Worm (Caenorhabditis elegans): ENCODE results near the gene cutl-26.
A peak's percentile ranks its signal among the peaks of the same experiment; 100 is the strongest.

The cutl-26 gene

DNA sequence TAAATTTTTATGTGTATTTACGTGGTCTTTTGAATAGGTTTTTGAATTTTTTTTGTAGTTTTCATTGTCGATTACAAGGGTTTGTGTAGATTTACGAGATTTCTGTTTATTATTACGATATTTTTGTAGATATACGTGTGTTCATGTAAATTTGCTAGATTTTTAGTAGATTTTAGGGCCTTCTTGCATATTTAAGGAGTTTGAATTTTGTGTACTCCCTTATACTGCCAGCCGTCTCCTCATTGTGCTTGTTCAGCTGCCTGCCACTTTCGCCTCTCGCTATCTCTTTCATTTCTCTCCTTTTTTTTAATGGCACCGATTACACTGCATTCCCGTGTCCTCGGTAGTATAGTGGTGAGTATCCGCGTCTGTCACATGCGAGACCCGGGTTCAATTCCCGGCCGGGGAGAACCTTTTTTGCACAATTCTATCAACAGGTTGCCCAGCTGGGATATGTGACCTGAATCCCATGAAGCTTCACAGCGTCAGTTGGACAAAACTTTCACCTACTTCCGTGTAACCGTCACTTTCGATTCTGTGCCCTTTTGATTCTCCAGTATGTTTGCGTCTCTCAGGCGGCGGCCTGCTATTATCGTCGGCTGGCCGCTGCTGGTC is 24.7 kb downstream of the cutl-26 start (continued):
- TF ChIP-seq rnt-1 (tag; optimal IDR thresholded peaks at IDR 0.05) (peak; percentile 69), nhr-19 (GFP tag; conservative IDR thresholded peaks at IDR 0.05) (peak; percentile 60), nhr-12 (tag; optimal IDR thresholded peaks at IDR 0.05) (no peak), ceh-82 (tag; optimal IDR thresholded peaks at IDR 0.05) (peak; percentile 17 to 57 (median 54)), efl-1 (optimal IDR thresholded peaks at IDR 0.05) (peak in 1 of 2 experiments; percentile 42), efl-1 (GFP tag; optimal IDR thresholded peaks at IDR 0.05 in 1 of 2) (peak; percentile 49 to 96), pax-3 (tag; optimal IDR thresholded peaks at IDR 0.05) (peak; percentile 40), Y116A8C.19 (tag; optimal IDR thresholded peaks at IDR 0.05; ENCODE audit: borderline replicate concordance) (no peak), nhr-77 (tag; optimal IDR thresholded peaks at IDR 0.05) (peak; percentile 35), pag-3 (tag; optimal IDR thresholded peaks at IDR 0.05; ENCODE audit: borderline replicate concordance, insufficient read depth) (no peak), fkh-10 (GFP tag; optimal IDR thresholded peaks at IDR 0.05) (no peak), pqm-1 (tag; optimal IDR thresholded peaks at IDR 0.05) (no peak), dsc-1 (tag; optimal IDR thresholded peaks at IDR 0.05) (peak; percentile 74), ceh-90 (tag; optimal IDR thresholded peaks at IDR 0.05) (no peak), lir-3 (tag; optimal IDR thresholded peaks at IDR 0.05; ENCODE audit: poor library complexity) (peak; percentile 16), nhr-90 (tag; optimal IDR thresholded peaks at IDR 0.05; ENCODE audit: poor library complexity) (peak; percentile 74), grh-1 (GFP tag; IDR thresholded peaks at IDR 0.05) (0 out of 2 replicates have a peak, but pooled peaks have one; percentile 31), dpl-1 (GFP tag; optimal IDR thresholded peaks at IDR 0.05) (peak in 2 of 3 experiments; percentile 34 to 63), ceh-63 (GFP tag; optimal IDR thresholded peaks at IDR 0.05) (no peak), elt-3 (tag; optimal IDR thresholded peaks at IDR 0.05) (peak in 1 of 6 experiments; percentile 55), hlh-4 (tag; optimal IDR thresholded peaks at IDR 0.05) (no peak), C34B4.2 (tag; optimal IDR thresholded peaks at IDR 0.05) (no peak), unc-30 (tag; optimal IDR thresholded peaks at IDR 0.05) (no peak), nhr-76 (tag; optimal IDR thresholded peaks at IDR 0.05) (no peak), fos-1 (tag; optimal IDR thresholded peaks at IDR 0.05) (peak; percentile 28), nhr-11 (tag; optimal IDR thresholded peaks at IDR 0.05) (no peak), unc-98 (GFP tag; IDR thresholded peaks at IDR 0.05) (no peak), unc-130 (tag; optimal IDR thresholded peaks at IDR 0.05) (no peak), blmp-1 (tag; optimal IDR thresholded peaks at IDR 0.05) (peak; percentile 98), nhr-20 (tag; optimal IDR thresholded peaks at IDR 0.05) (no peak)

DNA sequence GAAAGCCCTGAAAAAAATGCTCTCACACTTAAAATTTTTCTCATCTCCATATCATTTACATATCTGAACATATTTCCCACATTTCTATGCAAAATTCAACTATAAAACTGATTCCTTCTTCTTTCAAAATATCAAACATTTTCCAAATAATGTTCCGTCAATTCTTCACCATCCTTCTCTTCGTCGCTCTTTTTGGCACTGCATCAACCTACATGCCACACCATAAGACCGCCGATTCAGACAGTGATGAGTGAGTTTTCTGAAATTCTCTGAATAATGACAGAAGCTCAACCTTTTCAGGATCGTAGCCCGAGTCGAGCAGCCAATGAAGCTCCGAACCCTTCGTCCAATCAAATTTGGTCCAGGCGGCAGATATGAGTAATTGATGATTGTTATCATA is 31.3 kb downstream of the cutl-26 start, which contains the start of gene K11H12.5:
Gene K11H12.5, plus strand, starts transcription at position 301 of the 400 bp plus-strand sequence.
- TF ChIP-seq mep-1 (tag; optimal IDR thresholded peaks at IDR 0.05) (no peak), unc-86 (tag; optimal IDR thresholded peaks at IDR 0.05) (no peak), nhr-19 (GFP tag; conservative IDR thresholded peaks at IDR 0.05) (no peak), pag-3 (tag; optimal IDR thresholded peaks at IDR 0.05; ENCODE audit: borderline replicate concordance, insufficient read depth) (no peak), lin-39 (tag; optimal IDR thresholded peaks at IDR 0.05) (no peak), ama-1 (optimal IDR thresholded peaks at IDR 0.05) (no peak), Y116A8C.19 (tag; optimal IDR thresholded peaks at IDR 0.05; ENCODE audit: borderline replicate concordance) (no peak), C04F5.9 (tag; optimal IDR thresholded peaks at IDR 0.05) (no peak), blmp-1 (tag; optimal IDR thresholded peaks at IDR 0.05) (no peak), ceh-63 (GFP tag; optimal IDR thresholded peaks at IDR 0.05) (no peak), irx-1 (tag; optimal IDR thresholded peaks at IDR 0.05) (no peak), tlp-1 (tag; optimal IDR thresholded peaks at IDR 0.05) (no peak)

DNA sequence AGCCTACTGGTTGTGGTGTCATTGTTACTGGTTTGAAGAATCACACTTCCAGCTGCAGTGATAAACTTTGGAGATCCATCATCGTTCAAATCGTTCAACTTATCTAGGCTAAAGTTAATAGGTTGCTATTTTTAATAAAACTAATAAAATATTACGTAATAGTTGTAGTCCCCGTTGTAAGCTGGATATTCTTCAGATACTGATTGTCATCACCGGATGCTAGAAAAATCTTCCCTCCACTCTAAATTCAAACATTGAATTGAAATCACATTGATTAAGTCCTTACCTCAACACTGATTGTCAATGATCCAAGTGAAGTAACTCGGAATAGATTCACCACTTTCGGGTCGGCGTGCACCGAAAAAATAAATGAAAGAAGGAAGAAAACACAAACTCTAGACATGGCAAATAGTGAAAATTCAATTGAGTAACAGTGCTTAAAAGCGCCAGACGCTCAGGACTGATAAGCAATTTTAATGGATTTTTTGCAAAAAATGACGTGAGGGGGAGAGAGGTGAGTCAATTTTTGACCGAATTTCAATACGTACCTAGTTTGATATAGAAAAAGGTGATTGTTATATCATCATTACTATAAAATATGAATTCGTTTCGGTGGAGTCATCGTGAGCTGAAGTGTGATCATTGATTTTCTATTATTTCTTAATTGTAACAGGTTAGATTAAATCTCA is 31.9 kb downstream of the cutl-26 start, which contains the start of the genes K11H12.4 and K11H12.10:
Gene K11H12.4, minus strand, starts transcription at position 413 of the 689 bp plus-strand sequence.
Gene K11H12.10, plus strand, starts transcription at position 605 of the 689 bp plus-strand sequence.
- TF ChIP-seq nhr-85 (tag) (peak; percentile 44), snpc-4 (tag; optimal IDR thresholded peaks at IDR 0.05) (no peak), fos-1 (tag; optimal IDR thresholded peaks at IDR 0.05) (no peak), efl-1 (optimal IDR thresholded peaks at IDR 0.05) (no peak), efl-1 (GFP tag; optimal IDR thresholded peaks at IDR 0.05 in 1 of 2) (peak in 1 of 2 experiments; percentile 60), hpl-2 (GFP tag; optimal IDR thresholded peaks at IDR 0.05) (no peak), nhr-90 (tag; optimal IDR thresholded peaks at IDR 0.05; ENCODE audit: poor library complexity) (no peak), egl-27 (tag; optimal IDR thresholded peaks at IDR 0.05) (no peak), nhr-28 (tag; optimal IDR thresholded peaks at IDR 0.05) (no peak), xbp-1 (tag; optimal IDR thresholded peaks at IDR 0.05) (no peak), zip-4 (GFP tag; optimal IDR thresholded peaks at IDR 0.05) (no peak), nhr-76 (tag; optimal IDR thresholded peaks at IDR 0.05) (no peak), swsn-7 (tag; optimal IDR thresholded peaks at IDR 0.05) (no peak), snu-23 (GFP tag; optimal IDR thresholded peaks at IDR 0.05) (no peak), efl-3 (GFP tag; optimal IDR thresholded peaks at IDR 0.05) (no peak), elt-2 (tag; optimal IDR thresholded peaks at IDR 0.05) (peak; percentile 43), aha-1 (tag; optimal IDR thresholded peaks at IDR 0.05) (no peak)

Measured in whole organism, L1 larva.